Fruit fly (Drosophila melanogaster): ENCODE data around the gene CG3402.
A peak's percentile ranks its signal among the peaks of the same experiment; 100 is the strongest.

Gene CG3402

dm6 chr3L:638757-639353 lies 13.8 kb downstream of the CG3402 start:
- TF ChIP-seq Myc (optimal IDR thresholded peaks at IDR 0.05) (no peak), psq (optimal IDR thresholded peaks at IDR 0.05) (no peak), insv (optimal IDR thresholded peaks at IDR 0.05) (no peak), ttk (optimal IDR thresholded peaks at IDR 0.05) (no peak), Sin3A (optimal IDR thresholded peaks at IDR 0.05) (no peak), h (optimal IDR thresholded peaks at IDR 0.05) (no peak)

dm6 chr3L:638031-638414 lies 14.7 kb downstream of the CG3402 start:
- TF ChIP-seq Sin3A (optimal IDR thresholded peaks at IDR 0.05), result no peak
- TF ChIP-seq h (optimal IDR thresholded peaks at IDR 0.05), result no peak
- no peak for TF ChIP-seq Myc (optimal IDR thresholded peaks at IDR 0.05)
- no peak for TF ChIP-seq ttk (optimal IDR thresholded peaks at IDR 0.05)
- no peak for TF ChIP-seq insv (optimal IDR thresholded peaks at IDR 0.05)
- TF ChIP-seq psq (optimal IDR thresholded peaks at IDR 0.05), result no peak

dm6 chr3L:637329-638030 lies 15.2 kb downstream of the CG3402 start:
- no peak for TF ChIP-seq Sin3A (optimal IDR thresholded peaks at IDR 0.05)
- no peak for TF ChIP-seq Myc (optimal IDR thresholded peaks at IDR 0.05)
- no peak for TF ChIP-seq ttk (optimal IDR thresholded peaks at IDR 0.05)
- no peak for TF ChIP-seq insv (optimal IDR thresholded peaks at IDR 0.05)
- TF ChIP-seq h (optimal IDR thresholded peaks at IDR 0.05), result no peak
- TF ChIP-seq psq (optimal IDR thresholded peaks at IDR 0.05), result no peak

- TF ChIP-seq Myc (optimal IDR thresholded peaks at IDR 0.05), result no peak
- TF ChIP-seq ttk (optimal IDR thresholded peaks at IDR 0.05), result no peak
- TF ChIP-seq insv (optimal IDR thresholded peaks at IDR 0.05), result no peak
- no peak for TF ChIP-seq h (optimal IDR thresholded peaks at IDR 0.05)
- no peak for TF ChIP-seq psq (optimal IDR thresholded peaks at IDR 0.05)
- TF ChIP-seq Sin3A (optimal IDR thresholded peaks at IDR 0.05), result no peak
Measured at dm6 chr3L:636434-636833, 16.2 kb downstream of the CG3402 start.

- no peak for TF ChIP-seq ttk (optimal IDR thresholded peaks at IDR 0.05)
- no peak for TF ChIP-seq Myc (optimal IDR thresholded peaks at IDR 0.05)
Measured at dm6 chr3L:635529-635928, 17.2 kb downstream of the CG3402 start.

dm6 chr3L:635016-635363 lies 17.7 kb downstream of the CG3402 start:
- TF ChIP-seq h (optimal IDR thresholded peaks at IDR 0.05), result no peak
- TF ChIP-seq Sin3A (optimal IDR thresholded peaks at IDR 0.05), result no peak
- no peak for TF ChIP-seq insv (optimal IDR thresholded peaks at IDR 0.05)
- no peak for TF ChIP-seq psq (optimal IDR thresholded peaks at IDR 0.05)
- TF ChIP-seq Myc (optimal IDR thresholded peaks at IDR 0.05), result no peak
- TF ChIP-seq ttk (optimal IDR thresholded peaks at IDR 0.05), result no peak

dm6 chr3L:634319-635015 lies 18.2 kb downstream of the CG3402 start:
- TF ChIP-seq Myc (optimal IDR thresholded peaks at IDR 0.05) (no peak), h (optimal IDR thresholded peaks at IDR 0.05) (peak; percentile 79), psq (optimal IDR thresholded peaks at IDR 0.05) (no peak), Sin3A (optimal IDR thresholded peaks at IDR 0.05) (no peak), insv (optimal IDR thresholded peaks at IDR 0.05) (no peak), ttk (optimal IDR thresholded peaks at IDR 0.05) (no peak)

- no peak for TF ChIP-seq h (optimal IDR thresholded peaks at IDR 0.05)
- no peak for TF ChIP-seq insv (optimal IDR thresholded peaks at IDR 0.05)
- TF ChIP-seq psq (optimal IDR thresholded peaks at IDR 0.05), result no peak
- TF ChIP-seq ttk (optimal IDR thresholded peaks at IDR 0.05), result no peak
- TF ChIP-seq Sin3A (optimal IDR thresholded peaks at IDR 0.05), result no peak
- no peak for TF ChIP-seq Myc (optimal IDR thresholded peaks at IDR 0.05)
Measured at dm6 chr3L:633272-634254, 19.1 kb downstream of the CG3402 start.

dm6 chr3L:632058-632457 lies 20.6 kb downstream of the CG3402 start:
- TF ChIP-seq h (optimal IDR thresholded peaks at IDR 0.05), result no peak
- no peak for TF ChIP-seq Sin3A (optimal IDR thresholded peaks at IDR 0.05)
- TF ChIP-seq Myc (optimal IDR thresholded peaks at IDR 0.05), result no peak
- TF ChIP-seq ttk (optimal IDR thresholded peaks at IDR 0.05), result no peak
- TF ChIP-seq psq (optimal IDR thresholded peaks at IDR 0.05), result no peak
- TF ChIP-seq insv (optimal IDR thresholded peaks at IDR 0.05), result no peak

- TF ChIP-seq ttk (optimal IDR thresholded peaks at IDR 0.05) (no peak), insv (optimal IDR thresholded peaks at IDR 0.05) (no peak), Sin3A (optimal IDR thresholded peaks at IDR 0.05) (no peak), Myc (optimal IDR thresholded peaks at IDR 0.05) (no peak), psq (optimal IDR thresholded peaks at IDR 0.05) (no peak), h (optimal IDR thresholded peaks at IDR 0.05) (no peak)
Measured at dm6 chr3L:630666-631065, 22.0 kb downstream of the CG3402 start.

- TF ChIP-seq psq (optimal IDR thresholded peaks at IDR 0.05) (no peak), h (optimal IDR thresholded peaks at IDR 0.05) (no peak), Sin3A (optimal IDR thresholded peaks at IDR 0.05) (no peak), insv (optimal IDR thresholded peaks at IDR 0.05) (no peak), Myc (optimal IDR thresholded peaks at IDR 0.05) (no peak), ttk (optimal IDR thresholded peaks at IDR 0.05) (no peak)
Measured at dm6 chr3L:629916-630663, 22.6 kb downstream of the CG3402 start.
